Worm (Caenorhabditis elegans) whole organism, L4/young adult: Measurements from ENCODE around the gene F55A11.8.

ENCODE experiments used
- dao-5 ChIP-seq: sonication (generic microtip); optimal IDR thresholded peaks from 2 replicates; lab custom pipeline; 2016; ENCODE audit warnings: missing genotype, missing genetic modification characterization, moderate library complexity, missing compliant biosample characterization
- him-1 ChIP-seq: sonication (generic microtip); optimal IDR thresholded peaks from 2 replicates; lab custom pipeline; 2016; ENCODE audit warnings: missing genotype, missing genetic modification reagents, missing genetic modification characterization, missing compliant biosample characterization

DNA sequence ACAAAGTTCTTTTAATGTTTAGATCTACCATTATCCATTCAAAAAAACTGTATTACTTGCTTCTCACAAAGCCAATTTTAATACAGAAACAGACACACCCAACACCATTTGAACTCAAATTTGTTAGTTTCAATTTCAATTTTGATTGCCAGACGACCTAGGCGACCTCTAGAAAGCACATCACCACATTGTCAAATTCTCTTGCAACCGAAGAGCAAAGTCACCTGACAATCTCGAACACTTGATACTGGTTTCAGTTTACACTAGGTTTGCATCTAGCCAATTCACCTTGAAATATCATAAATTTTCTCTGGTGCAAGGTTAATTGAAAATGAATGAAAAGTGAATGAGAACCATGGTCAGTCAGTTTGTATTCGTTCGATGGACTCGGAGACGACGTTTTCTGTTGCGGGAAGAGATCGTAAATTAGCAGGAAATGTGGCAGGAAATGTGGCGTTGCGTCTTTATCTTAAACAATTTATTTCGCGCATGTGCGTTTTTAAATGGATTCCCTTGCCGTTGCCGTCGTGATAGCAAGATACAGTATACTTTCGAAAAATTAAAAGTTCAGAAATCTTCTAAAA is 9.4 kb downstream of the F55A11.8 start:
- TF ChIP-seq dao-5 (tag; lab: Kevin White, UChicago) (no peak), him-1 (tag; lab: Kevin White, UChicago) (no peak)
